Fruit fly (Drosophila melanogaster) whole organism, embryonic: Measurements from ENCODE around the gene CG43347.

ENCODE experiments used
- Abd-B ChIP-seq: fragments of 200-800 bp; sonication (Bioruptor generic); optimal IDR thresholded peaks from 2 replicates; lab custom pipeline; 2018; ENCODE audit warnings: missing biosample characterization, mild to moderate bottlenecking, missing genetic modification characterization, moderate library complexity
- Aef1 ChIP-seq: fragments of 200-800 bp; sonication (Bioruptor generic); IDR thresholded peaks from 3 replicates; pipeline ENCODE4 v1.3.6; 2022; ENCODE audit warnings: missing biosample characterization, missing genetic modification characterization
- Blimp-1 ChIP-seq: fragments of 200-800 bp; sonication (Bioruptor generic); optimal IDR thresholded peaks from 3 replicates; lab custom pipeline; 2018; ENCODE audit warnings: missing biosample characterization, missing genetic modification characterization, mild to moderate bottlenecking, moderate library complexity, missing genetic modification reagents
- CG10543 ChIP-seq: fragments of 200-800 bp; sonication (Bioruptor generic); optimal IDR thresholded peaks from 3 replicates; lab custom pipeline; 2017; ENCODE audit warnings: missing biosample characterization, mild to moderate bottlenecking, missing genetic modification characterization, moderate library complexity
- CG10979 ChIP-seq: fragments of 200-800 bp; sonication (Bioruptor generic); optimal IDR thresholded peaks from 2 replicates; lab custom pipeline; 2018; ENCODE audit warnings: missing biosample characterization, mild to moderate bottlenecking, missing genetic modification characterization, moderate library complexity
- CG11085 ChIP-seq: fragments of 200-800 bp; sonication (Bioruptor generic); IDR thresholded peaks from 2 replicates; pipeline ENCODE4 v1.3.6; 2022; ENCODE audit warnings: missing biosample characterization, missing genetic modification characterization
- CG11247 ChIP-seq: fragments of 200-800 bp; sonication (Bioruptor generic); IDR thresholded peaks from 2 replicates; pipeline ENCODE4 v1.3.6; 2022; ENCODE audit warnings: missing biosample characterization, missing genetic modification characterization
- CG13894 ChIP-seq: fragments of 200-800 bp; sonication (Bioruptor generic); optimal IDR thresholded peaks from 3 replicates; lab custom pipeline; 2018; ENCODE audit warnings: missing biosample characterization, mild to moderate bottlenecking, missing genetic modification characterization, moderate library complexity
- CG14667 ChIP-seq: fragments of 200-800 bp; sonication (Bioruptor generic); IDR thresholded peaks from 2 replicates; pipeline ENCODE4 v1.3.6; 2022; ENCODE audit warnings: missing biosample characterization, missing genetic modification characterization
- CG15696 ChIP-seq: fragments of 200-800 bp; sonication (Bioruptor generic); optimal IDR thresholded peaks from 2 replicates; lab custom pipeline; 2019; ENCODE audit warnings: missing biosample characterization, mild to moderate bottlenecking, missing genetic modification characterization, moderate library complexity
- CG16779 ChIP-seq: fragments of 200-800 bp; sonication (Bioruptor generic); IDR thresholded peaks from 2 replicates; pipeline ENCODE4 v1.3.6; 2022; ENCODE audit warnings: missing biosample characterization, missing genetic modification characterization
- CG30020 ChIP-seq: fragments of 200-800 bp; optimal IDR thresholded peaks from 2 replicates; lab custom pipeline; 2019; ENCODE audit warnings: missing biosample characterization, mild to moderate bottlenecking, missing genetic modification characterization, moderate library complexity
- CG31388 ChIP-seq: fragments of 200-800 bp; sonication (Bioruptor generic); optimal IDR thresholded peaks from 2 replicates; lab custom pipeline; 2016; ENCODE audit warnings: missing biosample characterization, missing genetic modification characterization
- CG4854 ChIP-seq: fragments of 200-800 bp; sonication (Bioruptor generic); optimal IDR thresholded peaks from 2 replicates; lab custom pipeline; 2016; ENCODE audit warnings: missing biosample characterization, missing genetic modification characterization, inconsistent platforms
- CHES-1-like ChIP-seq: fragments of 200-800 bp; sonication (Bioruptor generic); optimal IDR thresholded peaks from 2 replicates; lab custom pipeline; 2016; ENCODE audit warnings: missing biosample characterization, missing genetic modification characterization
- Dad ChIP-seq: fragments of 200-800 bp; sonication (Bioruptor generic); optimal IDR thresholded peaks from 3 replicates; lab custom pipeline; 2016; ENCODE audit warnings: missing biosample characterization, missing genetic modification characterization
- Doc3 ChIP-seq: fragments of 200-800 bp; sonication (Bioruptor generic); IDR thresholded peaks from 3 replicates; pipeline ENCODE4 v1.3.6; 2022; ENCODE audit warnings: missing biosample characterization, missing genetic modification characterization; ENCODE audit not compliant: partially characterized antibody
- HHEX ChIP-seq: fragments of 200-800 bp; sonication (Bioruptor generic); optimal IDR thresholded peaks from 3 replicates; lab custom pipeline; 2017; ENCODE audit warnings: missing biosample characterization, mild to moderate bottlenecking, missing genetic modification characterization, missing genetic modification reagents
- Hey ChIP-seq: fragments of 200-800 bp; sonication (Bioruptor generic); optimal IDR thresholded peaks from 3 replicates; lab custom pipeline; 2018; ENCODE audit warnings: missing biosample characterization, mild to moderate bottlenecking, missing genetic modification characterization
- Hmr ChIP-seq: fragments of 200-800 bp; sonication (Bioruptor generic); optimal IDR thresholded peaks from 3 replicates; lab custom pipeline; 2017; ENCODE audit warnings: mild to moderate bottlenecking, missing biosample characterization, missing genetic modification reagents, missing genetic modification characterization
- Med ChIP-seq: fragments of 200-800 bp; sonication (Bioruptor generic); peaks from one replicate; lab custom pipeline; 2016; ENCODE audit warnings: missing biosample characterization, missing genetic modification characterization, mild to moderate bottlenecking, inconsistent platforms, moderate library complexity
- Nf-YA ChIP-seq: fragments of 200-800 bp; sonication (Bioruptor generic); IDR thresholded peaks from 2 replicates; pipeline ENCODE4 v1.3.6; 2022; ENCODE audit warnings: missing biosample characterization, missing genetic modification characterization
- NfI ChIP-seq: fragments of 200-800 bp; sonication (Bioruptor generic); optimal IDR thresholded peaks from 3 replicates; lab custom pipeline; 2018; ENCODE audit warnings: missing biosample characterization, mild to moderate bottlenecking, missing genetic modification characterization, moderate library complexity
- Ptx1 ChIP-seq: fragments of 200-800 bp; sonication (Bioruptor generic); IDR thresholded peaks from 2 replicates; pipeline ENCODE4 v1.3.6; 2022; ENCODE audit warnings: missing biosample characterization, missing genetic modification characterization
- Scr ChIP-seq: fragments of 200-800 bp; sonication (Bioruptor generic); IDR thresholded peaks from 2 replicates; pipeline ENCODE4 v1.3.6; 2022; ENCODE audit warnings: missing biosample characterization, missing genetic modification characterization; ENCODE audit not compliant: partially characterized antibody
- Taf1 ChIP-seq: fragments of 200-800 bp; sonication (Bioruptor generic); IDR thresholded peaks from 2 replicates; pipeline ENCODE4 v1.3.6; 2022; ENCODE audit warnings: missing biosample characterization, missing genetic modification characterization
- YL-1 ChIP-seq: fragments of 200-800 bp; sonication (Bioruptor generic); optimal IDR thresholded peaks from 3 replicates; lab custom pipeline; 2017; ENCODE audit warnings: missing biosample characterization, mild to moderate bottlenecking, missing genetic modification characterization
- chinmo ChIP-seq: fragments of 200-800 bp; sonication (Bioruptor generic); IDR thresholded peaks from 4 replicates; pipeline ENCODE4 v1.3.6; 2022; ENCODE audit warnings: missing biosample characterization, missing genetic modification characterization; ENCODE audit not compliant: partially characterized antibody
- dmrt99B ChIP-seq: fragments of 200-800 bp; sonication (Bioruptor generic); optimal IDR thresholded peaks from 2 replicates; lab custom pipeline; 2018; ENCODE audit warnings: missing biosample characterization, mild to moderate bottlenecking, missing genetic modification characterization, moderate library complexity
- ems ChIP-seq: fragments of 200-800 bp; sonication (Bioruptor generic); optimal IDR thresholded peaks from 3 replicates; lab custom pipeline; 2016; ENCODE audit warnings: missing biosample characterization, missing genetic modification characterization
- eve ChIP-seq, 2 experiments: fragments of >200 bp; optimal IDR thresholded peaks; 2 replicates each; lab custom pipeline; 2017; ENCODE audit warnings: missing biosample characterization in 2 of 2, missing genetic modification characterization in 2 of 2
- eyg ChIP-seq: fragments of 200-800 bp; sonication (Bioruptor generic); optimal IDR thresholded peaks from 3 replicates; lab custom pipeline; 2016; ENCODE audit warnings: missing biosample characterization, missing genetic modification characterization
- ftz-f1 ChIP-seq: fragments of 200-800 bp; sonication (Bioruptor generic); optimal IDR thresholded peaks from 2 replicates; lab custom pipeline; 2016; ENCODE audit warnings: missing biosample characterization, missing genetic modification characterization
- gcm2 ChIP-seq: fragments of 200-800 bp; sonication (Bioruptor generic); optimal IDR thresholded peaks from 2 replicates; lab custom pipeline; 2016; ENCODE audit warnings: missing biosample characterization, missing genetic modification characterization
- gfzf ChIP-seq: fragments of 200-800 bp; sonication (Bioruptor generic); optimal IDR thresholded peaks from 2 replicates; lab custom pipeline; 2016; ENCODE audit warnings: missing biosample characterization, mild to moderate bottlenecking, missing genetic modification characterization, moderate library complexity
- grau ChIP-seq: fragments of 200-800 bp; optimal IDR thresholded peaks from 3 replicates; lab custom pipeline; 2019; ENCODE audit warnings: missing biosample characterization, mild to moderate bottlenecking, missing genetic modification characterization, moderate library complexity
- gsb ChIP-seq: fragments of 200-800 bp; sonication (Bioruptor generic); IDR thresholded peaks from 2 replicates; pipeline ENCODE4 v1.3.6; 2022; ENCODE audit warnings: missing biosample characterization, missing genetic modification characterization
- jing ChIP-seq: fragments of 200-800 bp; sonication (Bioruptor generic); optimal IDR thresholded peaks from 2 replicates; lab custom pipeline; 2018; ENCODE audit warnings: missing biosample characterization, mild to moderate bottlenecking, missing genetic modification characterization
- lbe ChIP-seq: fragments of 200-800 bp; sonication (Bioruptor generic); optimal IDR thresholded peaks from 2 replicates; lab custom pipeline; 2016; ENCODE audit warnings: missing biosample characterization, mild to moderate bottlenecking, missing genetic modification characterization
- lilli ChIP-seq: fragments of 200-800 bp; sonication (Bioruptor generic); optimal IDR thresholded peaks from 3 replicates; lab custom pipeline; 2016; ENCODE audit warnings: missing biosample characterization, missing genetic modification characterization
- nom ChIP-seq: fragments of 200-800 bp; sonication (Bioruptor generic); optimal IDR thresholded peaks from 2 replicates; lab custom pipeline; 2017; ENCODE audit warnings: missing biosample characterization, missing genetic modification characterization, mild to moderate bottlenecking, moderate library complexity, missing genetic modification reagents
- onecut ChIP-seq: fragments of 200-800 bp; sonication (Bioruptor generic); IDR thresholded peaks from 2 replicates; pipeline ENCODE4 v1.3.6; 2022; ENCODE audit warnings: missing biosample characterization, missing genetic modification characterization
- org-1 ChIP-seq: fragments of 200-800 bp; sonication (Bioruptor generic); optimal IDR thresholded peaks from 2 replicates; lab custom pipeline; 2017; ENCODE audit warnings: missing biosample characterization, missing genetic modification characterization
- prd ChIP-seq, 3 experiments: fragments of >200 bp in 2 of 3; fragments of 200-800 bp in 1 of 3; sonication (Bioruptor generic) in 1 of 3; optimal IDR thresholded peaks in 2 of 3; IDR thresholded peaks in 1 of 3; 2 replicates in 2 of 3; 3 replicates in 1 of 3; pipeline versions ENCODE4 v1.3.6 to Lab custom; 2017 to 2022; ENCODE audit warnings: missing biosample characterization in 1 of 3, missing genetic modification characterization in 1 of 3
- pros ChIP-seq: fragments of 200-800 bp; sonication (Bioruptor generic); optimal IDR thresholded peaks from 3 replicates; lab custom pipeline; 2019; ENCODE audit warnings: missing biosample characterization, mild to moderate bottlenecking, missing genetic modification characterization, moderate library complexity
- ro ChIP-seq: fragments of 200-800 bp; sonication (Bioruptor generic); IDR thresholded peaks from 2 replicates; pipeline ENCODE4 v1.3.6; 2022; ENCODE audit warnings: missing biosample characterization, missing genetic modification characterization
- run ChIP-seq: fragments of 200-800 bp; sonication (Bioruptor generic); optimal IDR thresholded peaks from 3 replicates; lab custom pipeline; 2018; ENCODE audit warnings: missing biosample characterization, mild to moderate bottlenecking, missing genetic modification characterization
- sisA ChIP-seq: fragments of 200-800 bp; sonication (Bioruptor generic); IDR thresholded peaks from 2 replicates; pipeline ENCODE4 v1.3.6; 2022; ENCODE audit warnings: missing biosample characterization, missing genetic modification characterization
- toy ChIP-seq: fragments of 200-800 bp; sonication (Bioruptor generic); IDR thresholded peaks from 2 replicates; pipeline ENCODE4 v1.3.6; 2022; ENCODE audit warnings: missing biosample characterization, missing genetic modification characterization
- unpg ChIP-seq: fragments of 200-800 bp; sonication (Bioruptor generic); optimal IDR thresholded peaks from 3 replicates; lab custom pipeline; 2018; ENCODE audit warnings: missing biosample characterization, mild to moderate bottlenecking, missing genetic modification characterization, moderate library complexity
- yki ChIP-seq: fragments of >200 bp; optimal IDR thresholded peaks from 3 replicates; lab custom pipeline; 2018

Gene CG43347

DNA sequence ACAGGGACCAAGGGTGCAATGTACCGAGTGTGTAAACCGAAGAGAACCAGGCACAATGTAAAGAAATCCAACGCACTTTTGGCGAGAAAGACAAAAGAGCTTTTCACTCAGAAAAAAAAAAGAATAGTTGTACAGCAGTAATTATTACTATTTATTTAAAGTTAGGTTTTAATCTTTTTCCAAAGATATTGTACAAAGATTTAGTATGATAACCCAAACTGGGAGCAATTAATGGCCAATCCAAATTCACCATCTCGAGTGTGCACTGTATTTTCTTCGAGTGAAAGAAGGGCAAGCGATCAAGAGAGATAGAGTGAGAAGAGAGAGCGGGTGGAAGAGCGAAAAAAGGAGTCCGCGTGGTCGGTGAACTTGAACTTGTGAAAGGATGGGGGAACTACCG lies 35.5 kb downstream of the CG43347 start (continued):
- no peak for TF ChIP-seq chinmo (GFP tag; lab: Robert Waterston, UW)
- no peak for TF ChIP-seq CG4854
- no peak for TF ChIP-seq CG11247 (GFP tag; lab: Robert Waterston, UW)
- no peak for TF ChIP-seq CG30020 (tag; lab: Kevin White, UChicago)
- TF ChIP-seq ro (GFP tag; lab: Robert Waterston, UW) = no peak
- TF ChIP-seq HHEX = no peak
- no peak for TF ChIP-seq Dad (GFP tag; lab: Kevin White, UChicago)
- no peak for TF ChIP-seq Scr (GFP tag; lab: Robert Waterston, UW)
- no peak for TF ChIP-seq CHES-1-like (GFP tag; lab: Kevin White, UChicago)
- no peak for TF ChIP-seq gfzf (GFP tag; lab: Kevin White, UChicago)
- no peak for TF ChIP-seq gcm2 (GFP tag; lab: Kevin White, UChicago)
- TF ChIP-seq org-1 (GFP tag; lab: Kevin White, UChicago) = no peak
- no peak for TF ChIP-seq toy (GFP tag; lab: Robert Waterston, UW)
- TF ChIP-seq CG14667 (GFP tag; lab: Robert Waterston, UW) = no peak
- TF ChIP-seq Med (GFP tag; lab: Kevin White, UChicago) = peak; percentile 74
- TF ChIP-seq Doc3 (GFP tag; lab: Robert Waterston, UW) = no peak
- TF ChIP-seq jing (GFP tag; lab: Kevin White, UChicago) = no peak
- no peak for TF ChIP-seq ftz-f1 (GFP tag; lab: Kevin White, UChicago)
- TF ChIP-seq ems (GFP tag; lab: Kevin White, UChicago) = peak; percentile 2
- no peak for TF ChIP-seq Hey (tag; lab: Kevin White, UChicago)
- TF ChIP-seq CG15696 (tag; lab: Kevin White, UChicago) = no peak
- TF ChIP-seq Taf1 (GFP tag; lab: Robert Waterston, UW) = no peak
- peak; percentile 50 for TF ChIP-seq grau
- no peak for TF ChIP-seq Nf-YA (GFP tag; lab: Robert Waterston, UW)
- no peak for TF ChIP-seq lilli (GFP tag; lab: Kevin White, UChicago)
- peak; percentile 90 for TF ChIP-seq lbe (GFP tag; lab: Kevin White, UChicago)
- no peak for TF ChIP-seq Aef1
- TF ChIP-seq dmrt99B (tag; lab: Kevin White, UChicago) = peak; percentile 2
- peak; percentile 48 for TF ChIP-seq nom (GFP tag; lab: Kevin White, UChicago)
- 0 out of 2 replicates have a peak, but pooled peaks have one; percentile 6 for TF ChIP-seq sisA (GFP tag; lab: Robert Waterston, UW)
- no peak for TF ChIP-seq yki (lab: Kevin White, UChicago)
- peak; percentile 5 for TF ChIP-seq CG10979 (tag; lab: Kevin White, UChicago)
- peak; percentile 22 for TF ChIP-seq Blimp-1 (GFP tag; lab: Kevin White, UChicago)
- TF ChIP-seq CG10543 (GFP tag; lab: Kevin White, UChicago) = no peak
- TF ChIP-seq Abd-B (GFP tag; lab: Kevin White, UChicago) = no peak
- TF ChIP-seq prd (optimal IDR thresholded peaks at IDR 0.05; lab: Kevin White, UChicago) = no peak
- peak; percentile 50; the same call in 2 of the 3 replicates for TF ChIP-seq prd (GFP tag; IDR thresholded peaks at IDR 0.05; lab: Robert Waterston, UW)
- TF ChIP-seq pros (GFP tag; lab: Kevin White, UChicago) = no peak
- TF ChIP-seq CG16779 (GFP tag; lab: Robert Waterston, UW) = no peak
- no peak for TF ChIP-seq eve (GFP tag; optimal IDR thresholded peaks at IDR 0.05; lab: Kevin White, UChicago)
- no peak for TF ChIP-seq NfI (GFP tag; lab: Kevin White, UChicago)
- TF ChIP-seq CG13894 (tag; lab: Kevin White, UChicago) = no peak
- TF ChIP-seq CG31388 (GFP tag; lab: Kevin White, UChicago) = no peak
- TF ChIP-seq onecut (GFP tag; lab: Robert Waterston, UW) = no peak
- no peak for TF ChIP-seq gsb (GFP tag; lab: Robert Waterston, UW)
- peak; percentile 34; the same call in 1 of the 2 replicates for TF ChIP-seq Ptx1 (GFP tag; lab: Robert Waterston, UW)
- no peak for TF ChIP-seq run (tag; lab: Kevin White, UChicago)
- no peak for TF ChIP-seq eyg (GFP tag; lab: Kevin White, UChicago)
- no peak for TF ChIP-seq YL-1
- TF ChIP-seq unpg (GFP tag; lab: Kevin White, UChicago) = no peak
- no peak for TF ChIP-seq Hmr (GFP tag; lab: Kevin White, UChicago)
- no peak for TF ChIP-seq CG11085 (GFP tag; lab: Robert Waterston, UW)
